Worm (Caenorhabditis elegans) whole organism, mixed stage, embryonic: ENCODE measurements around the gene C34E10.9.

Experiments
- blmp-1 ChIP-seq: fragments of 150-350 bp; optimal IDR thresholded peaks from 2 replicates; lab custom pipeline; 2014; ENCODE audit warnings: missing biosample characterization, missing genetic modification characterization
- ceh-43 ChIP-seq: fragments of 200-800 bp; sonication (Bioruptor generic); optimal IDR thresholded peaks from 2 replicates; lab custom pipeline; 2018; ENCODE audit warnings: mild to moderate bottlenecking, missing genetic modification characterization, moderate library complexity, missing compliant biosample characterization
- ces-1 ChIP-seq: fragments of 150-350 bp; optimal IDR thresholded peaks from 2 replicates; lab custom pipeline; 2014; ENCODE audit warnings: missing biosample characterization, missing genetic modification reagents, missing genetic modification characterization
- cnd-1 ChIP-seq: fragments of 200-800 bp; sonication (Bioruptor generic); optimal IDR thresholded peaks from 2 replicates; lab custom pipeline; 2018; ENCODE audit warnings: mild to moderate bottlenecking, missing genetic modification characterization, missing compliant biosample characterization
- elt-1 ChIP-seq: sonication (generic microtip); optimal IDR thresholded peaks from 2 replicates; lab custom pipeline; 2017; ENCODE audit warnings: missing genetic modification characterization, mild to moderate bottlenecking, missing compliant biosample characterization, antibody characterized with exemption, moderate library complexity, borderline replicate concordance; ENCODE audit not compliant: insufficient read depth
- elt-3 ChIP-seq: fragments of 150-350 bp; optimal IDR thresholded peaks from 2 replicates; lab custom pipeline; 2014; ENCODE audit warnings: missing biosample characterization, missing genetic modification characterization
- lin-13 ChIP-seq: fragments of 150-350 bp; optimal IDR thresholded peaks from 2 replicates; lab custom pipeline; 2014; ENCODE audit warnings: missing biosample characterization, missing genetic modification characterization
- mep-1 ChIP-seq: fragments of 150-350 bp; optimal IDR thresholded peaks from 2 replicates; lab custom pipeline; 2017; ENCODE audit warnings: missing biosample characterization, missing genetic modification reagents, missing genetic modification characterization, inconsistent platforms
- nhr-28 ChIP-seq: fragments of 150-350 bp; optimal IDR thresholded peaks from 2 replicates; lab custom pipeline; 2014; ENCODE audit warnings: missing biosample characterization, missing genetic modification characterization
- nhr-76 ChIP-seq: sonication (generic microtip); optimal IDR thresholded peaks from 2 replicates; lab custom pipeline; 2017; ENCODE audit warnings: missing biosample characterization, missing genetic modification characterization
- snpc-4 ChIP-seq: fragments of 150-350 bp; optimal IDR thresholded peaks from 2 replicates; lab custom pipeline; 2014; ENCODE audit warnings: missing biosample characterization, missing genetic modification characterization
- sptf-1 ChIP-seq: sonication (generic microtip); optimal IDR thresholded peaks from 2 replicates; lab custom pipeline; 2017; ENCODE audit warnings: mild to moderate bottlenecking, missing genetic modification characterization, moderate library complexity, missing compliant biosample characterization
- unc-62 ChIP-seq: fragments of 150-350 bp; optimal IDR thresholded peaks from 2 replicates; lab custom pipeline; 2014; ENCODE audit warnings: missing biosample characterization, missing genetic modification reagents, missing genetic modification characterization
- ztf-11 ChIP-seq: fragments of 150-350 bp; optimal IDR thresholded peaks from 2 replicates; lab custom pipeline; 2014; ENCODE audit warnings: missing biosample characterization, missing genetic modification characterization

ce11 chrIII:5233140-5233539, 30.1 kb downstream of the C34E10.9 start:
- no peak for TF ChIP-seq unc-62 (GFP tag; lab: Kevin White, UChicago)
- TF ChIP-seq ztf-11 (tag; lab: Kevin White, UChicago): no peak
- no peak for TF ChIP-seq lin-13 (tag; lab: Kevin White, UChicago)
- no peak for TF ChIP-seq elt-3 (tag; lab: Kevin White, UChicago)
- TF ChIP-seq nhr-76 (tag; lab: Kevin White, UChicago): no peak
- TF ChIP-seq nhr-28 (tag; lab: Kevin White, UChicago): no peak
- TF ChIP-seq blmp-1 (tag; lab: Kevin White, UChicago): no peak
- no peak for TF ChIP-seq snpc-4 (tag; lab: Kevin White, UChicago)
- TF ChIP-seq elt-1 (tag; lab: Kevin White, UChicago): no peak
- TF ChIP-seq sptf-1 (tag; lab: Kevin White, UChicago): no peak
- TF ChIP-seq cnd-1 (tag; lab: Kevin White, UChicago): no peak
- TF ChIP-seq ceh-43 (GFP tag; lab: Kevin White, UChicago): no peak
- TF ChIP-seq ces-1 (GFP tag; lab: Kevin White, UChicago): no peak
- TF ChIP-seq mep-1 (tag; lab: Kevin White, UChicago): no peak
